Fruit fly (Drosophila melanogaster): ENCODE measurements around the gene CG6761.

dm6 chr3L:9708797-9709196, 5.4 kb upstream of the CG6761 start:
- TF ChIP-seq Dll (optimal IDR thresholded peaks at IDR 0.05) (no peak), CG8478 (optimal IDR thresholded peaks at IDR 0.05) (no peak), psq (optimal IDR thresholded peaks at IDR 0.05) (no peak), pan (optimal IDR thresholded peaks at IDR 0.05) (no peak)
